Fruit fly (Drosophila melanogaster): Measurements from ENCODE around the gene Fpgs2.

The Fpgs2 gene

dm6 chr2L:3888754-3889603 lies 25.1 kb downstream of the Fpgs2 start (continued):
- peak; percentile 44 for TF ChIP-seq CG1603 (tag; optimal IDR thresholded peaks at IDR 0.05)
- peak; percentile 48 for TF ChIP-seq NfI (GFP tag; optimal IDR thresholded peaks at IDR 0.05)
- TF ChIP-seq CG31388 (GFP tag; optimal IDR thresholded peaks at IDR 0.05) = no peak
- TF ChIP-seq CG2116 (GFP tag; optimal IDR thresholded peaks at IDR 0.05) = peak; percentile 5
- no peak for TF ChIP-seq fru (optimal IDR thresholded peaks at IDR 0.05)
- TF ChIP-seq CG14667 (GFP tag; IDR thresholded peaks at IDR 0.05) = peak; percentile 13; the same call in 1 of the 2 replicates
- TF ChIP-seq CG17359 (tag; optimal IDR thresholded peaks at IDR 0.05) = peak; percentile 26
- no peak for TF ChIP-seq ash1 (GFP tag; optimal IDR thresholded peaks at IDR 0.05)
- TF ChIP-seq corto (GFP tag; optimal IDR thresholded peaks at IDR 0.05) = no peak
- no peak for TF ChIP-seq CG8359 (GFP tag; optimal IDR thresholded peaks at IDR 0.05; ENCODE audit: borderline replicate concordance)
- no peak for TF ChIP-seq aop (GFP tag; IDR thresholded peaks at IDR 0.05)
- TF ChIP-seq Lhr (GFP tag; optimal IDR thresholded peaks at IDR 0.05) = peak; percentile 32
- TF ChIP-seq CG2120 (GFP tag; optimal IDR thresholded peaks at IDR 0.05) = peak; percentile 49
- no peak for TF ChIP-seq zfh2 (GFP tag; optimal IDR thresholded peaks at IDR 0.05)
- TF ChIP-seq CG18599 (GFP tag; optimal IDR thresholded peaks at IDR 0.05) = peak; percentile 33
- TF ChIP-seq CG14014 (GFP tag; IDR thresholded peaks at IDR 0.05) = peak; percentile 60
- no peak for TF ChIP-seq sens-2 (GFP tag; IDR thresholded peaks at IDR 0.05)
- TF ChIP-seq E2f2 (GFP tag; IDR thresholded peaks at IDR 0.05) = peak; percentile 23; the same call in 1 of the 2 replicates
- peak; percentile 41; the same call in 1 of the 2 replicates for TF ChIP-seq CG32532 (GFP tag; IDR thresholded peaks at IDR 0.05)
- peak; percentile 3 for TF ChIP-seq caup (GFP tag; optimal IDR thresholded peaks at IDR 0.05; ENCODE audit: severe bottlenecking)
- TF ChIP-seq gcm (GFP tag; optimal IDR thresholded peaks at IDR 0.05) = peak; percentile 35
- no peak for TF ChIP-seq CG13287 (GFP tag; IDR thresholded peaks at IDR 0.05; ENCODE audit: partially characterized antibody)
- peak; percentile 73 for TF ChIP-seq CG2712 (tag; optimal IDR thresholded peaks at IDR 0.05)
- TF ChIP-seq CG14710 (tag; optimal IDR thresholded peaks at IDR 0.05) = peak; percentile 41
- TF ChIP-seq bcd (GFP tag; optimal IDR thresholded peaks at IDR 0.05) = peak; percentile 58
- TF ChIP-seq H2.0 (GFP tag; IDR thresholded peaks at IDR 0.05) = peak; percentile 30; the same call in 1 of the 2 replicates
- TF ChIP-seq slp2 (GFP tag; optimal IDR thresholded peaks at IDR 0.05) = no peak
- peak; percentile 71 for TF ChIP-seq CG7839 (tag; optimal IDR thresholded peaks at IDR 0.05)
- TF ChIP-seq CG7372 (GFP tag; IDR thresholded peaks at IDR 0.05) = 0 out of 2 replicates have a peak, but pooled peaks have one; percentile 6
- TF ChIP-seq shn (GFP tag; optimal IDR thresholded peaks at IDR 0.05) = no peak
- no peak for TF ChIP-seq fd64A (GFP tag; optimal IDR thresholded peaks at IDR 0.05)
- TF ChIP-seq CG17361 (GFP tag; IDR thresholded peaks at IDR 0.05) = peak; percentile 81
- TF ChIP-seq tgo (GFP tag; IDR thresholded peaks at IDR 0.05) = peak; percentile 57; the same call in 1 of the 3 replicates
- peak; percentile 62 for TF ChIP-seq CG13123 (GFP tag; optimal IDR thresholded peaks at IDR 0.05)
- no peak for TF ChIP-seq CG17912 (GFP tag; optimal IDR thresholded peaks at IDR 0.05)
- peak; percentile 73 for TF ChIP-seq sens (GFP tag)
- TF ChIP-seq NK7.1 (GFP tag; optimal IDR thresholded peaks at IDR 0.05) = no peak
- peak in 1 of 2 experiments; percentile 74 for TF ChIP-seq Hr51 (GFP tag; optimal IDR thresholded peaks at IDR 0.05)
- TF ChIP-seq mam (GFP tag; optimal IDR thresholded peaks at IDR 0.05) = no peak
- TF ChIP-seq CG4424 (GFP tag; optimal IDR thresholded peaks at IDR 0.05) = peak; percentile 37
- peak; percentile 55 for TF ChIP-seq CG13775 (GFP tag; optimal IDR thresholded peaks at IDR 0.05)
- TF ChIP-seq CG12659 (GFP tag; optimal IDR thresholded peaks at IDR 0.05) = peak; percentile 60
- TF ChIP-seq CG17612 (GFP tag; IDR thresholded peaks at IDR 0.05) = no peak
- peak; percentile 77 for TF ChIP-seq CG11504 (tag; optimal IDR thresholded peaks at IDR 0.05)
- TF ChIP-seq D19A (tag; optimal IDR thresholded peaks at IDR 0.05) = peak; percentile 35
- peak; percentile 4 for TF ChIP-seq Nf-YB (GFP tag; optimal IDR thresholded peaks at IDR 0.05)
- TF ChIP-seq twi (tag; optimal IDR thresholded peaks at IDR 0.05) = peak; percentile 31
- TF ChIP-seq CG12104 (GFP tag; optimal IDR thresholded peaks at IDR 0.05) = peak; percentile 43

Measured in whole organism, embryonic.